Fruit fly (Drosophila melanogaster): Measurements from ENCODE around the gene brv3.

DNA sequence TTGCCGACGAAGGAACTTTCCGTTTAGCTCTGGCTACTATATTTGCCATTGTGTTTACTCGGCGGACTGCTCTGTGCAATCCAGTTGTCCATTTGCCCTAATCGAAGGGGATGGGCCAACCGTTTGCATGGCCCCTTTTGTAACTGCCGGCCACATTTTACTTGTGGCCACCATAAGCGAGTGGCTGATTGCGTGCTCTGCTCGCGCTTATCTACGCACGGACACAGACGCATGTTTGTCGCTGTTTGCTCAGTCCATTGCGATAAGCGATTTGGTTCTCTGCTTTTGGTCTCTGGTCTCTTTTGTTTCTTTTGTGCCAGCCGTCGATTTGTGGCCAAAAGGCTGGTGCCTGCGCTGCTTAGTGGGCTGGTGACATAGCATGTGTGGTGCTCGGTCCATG is 33.8 kb downstream of the brv3 start:
- TF ChIP-seq rgr (GFP tag; optimal IDR thresholded peaks at IDR 0.05) (no peak), Vsx2 (GFP tag; optimal IDR thresholded peaks at IDR 0.05; ENCODE audit: partially characterized antibody) (no peak), dl (GFP tag; optimal IDR thresholded peaks at IDR 0.05; ENCODE audit: insufficient read depth in 1 of 2, partially characterized antibody in 2 of 2) (no peak), HLH106 (tag; optimal IDR thresholded peaks at IDR 0.05) (no peak), lola (GFP tag; optimal IDR thresholded peaks at IDR 0.05) (no peak), br (GFP tag; optimal IDR thresholded peaks at IDR 0.05) (no peak), pan (optimal IDR thresholded peaks at IDR 0.05) (no peak), Myc (optimal IDR thresholded peaks at IDR 0.05) (no peak), Hnf4 (GFP tag; optimal IDR thresholded peaks at IDR 0.05) (no peak), ey (GFP tag; optimal IDR thresholded peaks at IDR 0.05) (no peak)

All from whole organism, wandering third instar larva.